Worm (Caenorhabditis elegans) whole organism, mixed stage, embryonic: Measurements from ENCODE around the gene prx-19.

ENCODE experiments used
- M03D4.4 ChIP-seq: sonication (generic microtip); optimal IDR thresholded peaks from 2 replicates; lab custom pipeline; 2017; ENCODE audit warnings: mild to moderate bottlenecking, missing genetic modification characterization, missing compliant biosample characterization
- bed-3 ChIP-seq: fragments of 200-800 bp; sonication (Bioruptor generic); optimal IDR thresholded peaks from 3 replicates; lab custom pipeline; 2018; ENCODE audit warnings: mild to moderate bottlenecking, missing genetic modification characterization, moderate library complexity, missing compliant biosample characterization
- blmp-1 ChIP-seq: fragments of 150-350 bp; optimal IDR thresholded peaks from 2 replicates; lab custom pipeline; 2014; ENCODE audit warnings: missing biosample characterization, missing genetic modification characterization
- ceh-39 ChIP-seq: fragments of 150-350 bp; optimal IDR thresholded peaks from 2 replicates; lab custom pipeline; 2014; ENCODE audit warnings: missing biosample characterization, missing genetic modification characterization
- ceh-43 ChIP-seq: fragments of 200-800 bp; sonication (Bioruptor generic); optimal IDR thresholded peaks from 2 replicates; lab custom pipeline; 2018; ENCODE audit warnings: mild to moderate bottlenecking, missing genetic modification characterization, moderate library complexity, missing compliant biosample characterization
- ceh-83 ChIP-seq: fragments of 200-800 bp; sonication (Bioruptor generic); optimal IDR thresholded peaks from 2 replicates; lab custom pipeline; 2018; ENCODE audit warnings: mild to moderate bottlenecking, missing genetic modification characterization, missing compliant biosample characterization
- ces-1 ChIP-seq: fragments of 150-350 bp; optimal IDR thresholded peaks from 2 replicates; lab custom pipeline; 2014; ENCODE audit warnings: missing biosample characterization, missing genetic modification reagents, missing genetic modification characterization
- cnd-1 ChIP-seq: fragments of 200-800 bp; sonication (Bioruptor generic); optimal IDR thresholded peaks from 2 replicates; lab custom pipeline; 2018; ENCODE audit warnings: mild to moderate bottlenecking, missing genetic modification characterization, missing compliant biosample characterization
- drap-1 ChIP-seq: fragments of 200-800 bp; sonication (Bioruptor generic); optimal IDR thresholded peaks from 3 replicates; lab custom pipeline; 2018; ENCODE audit warnings: mild to moderate bottlenecking, missing genetic modification characterization, missing compliant biosample characterization
- elt-1 ChIP-seq: sonication (generic microtip); optimal IDR thresholded peaks from 2 replicates; lab custom pipeline; 2017; ENCODE audit warnings: missing genetic modification characterization, mild to moderate bottlenecking, missing compliant biosample characterization, antibody characterized with exemption, moderate library complexity, borderline replicate concordance; ENCODE audit not compliant: insufficient read depth
- elt-3 ChIP-seq: fragments of 150-350 bp; optimal IDR thresholded peaks from 2 replicates; lab custom pipeline; 2014; ENCODE audit warnings: missing biosample characterization, missing genetic modification characterization
- flh-1 ChIP-seq: fragments of 200-800 bp; sonication (Bioruptor generic); optimal IDR thresholded peaks from 2 replicates; lab custom pipeline; 2018; ENCODE audit warnings: mild to moderate bottlenecking, missing genetic modification characterization, moderate library complexity, missing compliant biosample characterization
- ham-2 ChIP-seq: fragments of 200-800 bp; sonication (Bioruptor generic); optimal IDR thresholded peaks from 2 replicates; lab custom pipeline; 2018; ENCODE audit warnings: mild to moderate bottlenecking, missing genetic modification characterization, missing compliant biosample characterization
- hlh-1 ChIP-seq: fragments of 150-350 bp; optimal IDR thresholded peaks from 2 replicates; lab custom pipeline; 2014; ENCODE audit warnings: missing biosample characterization, missing genetic modification reagents, missing genetic modification characterization
- lin-13 ChIP-seq: fragments of 150-350 bp; optimal IDR thresholded peaks from 2 replicates; lab custom pipeline; 2014; ENCODE audit warnings: missing biosample characterization, missing genetic modification characterization
- lin-32 ChIP-seq: fragments of 200-800 bp; sonication (Bioruptor generic); optimal IDR thresholded peaks from 2 replicates; lab custom pipeline; 2018; ENCODE audit warnings: mild to moderate bottlenecking, missing genetic modification characterization, missing compliant biosample characterization
- lsy-2 ChIP-seq: fragments of 150-350 bp; optimal IDR thresholded peaks from 2 replicates; lab custom pipeline; 2014; ENCODE audit warnings: missing biosample characterization, missing genetic modification characterization
- mab-5 ChIP-seq: fragments of 150-350 bp; optimal IDR thresholded peaks from 2 replicates; lab custom pipeline; 2014; ENCODE audit warnings: missing biosample characterization, missing genetic modification characterization
- mep-1 ChIP-seq: fragments of 150-350 bp; optimal IDR thresholded peaks from 2 replicates; lab custom pipeline; 2017; ENCODE audit warnings: missing biosample characterization, missing genetic modification reagents, missing genetic modification characterization, inconsistent platforms
- mls-2 ChIP-seq: sonication (generic microtip); optimal IDR thresholded peaks from 2 replicates; lab custom pipeline; 2016; ENCODE audit warnings: mild to moderate bottlenecking, missing genetic modification characterization, moderate library complexity, missing compliant biosample characterization
- nhr-12 ChIP-seq: fragments of 150-350 bp; optimal IDR thresholded peaks from 2 replicates; lab custom pipeline; 2014; ENCODE audit warnings: missing biosample characterization, missing genetic modification characterization
- nhr-2 ChIP-seq: fragments of 150-350 bp; optimal IDR thresholded peaks from 2 replicates; lab custom pipeline; 2014; ENCODE audit warnings: missing biosample characterization, missing genetic modification characterization
- nhr-237 ChIP-seq: fragments of 150-350 bp; optimal IDR thresholded peaks from 2 replicates; lab custom pipeline; 2014; ENCODE audit warnings: missing biosample characterization, missing genetic modification characterization
- nhr-28 ChIP-seq: fragments of 150-350 bp; optimal IDR thresholded peaks from 2 replicates; lab custom pipeline; 2014; ENCODE audit warnings: missing biosample characterization, missing genetic modification characterization
- nhr-76 ChIP-seq: sonication (generic microtip); optimal IDR thresholded peaks from 2 replicates; lab custom pipeline; 2017; ENCODE audit warnings: missing biosample characterization, missing genetic modification characterization
- pha-4 ChIP-seq: fragments of 150-350 bp; optimal IDR thresholded peaks from 2 replicates; lab custom pipeline; 2018; ENCODE audit warnings: missing biosample characterization, missing genetic modification reagents, missing genetic modification characterization
- sem-2 ChIP-seq: fragments of 200-800 bp; sonication (Bioruptor generic); optimal IDR thresholded peaks from 2 replicates; lab custom pipeline; 2018; ENCODE audit warnings: mild to moderate bottlenecking, missing genetic modification characterization, missing compliant biosample characterization
- snpc-4 ChIP-seq: fragments of 150-350 bp; optimal IDR thresholded peaks from 2 replicates; lab custom pipeline; 2014; ENCODE audit warnings: missing biosample characterization, missing genetic modification characterization
- sptf-1 ChIP-seq: sonication (generic microtip); optimal IDR thresholded peaks from 2 replicates; lab custom pipeline; 2017; ENCODE audit warnings: mild to moderate bottlenecking, missing genetic modification characterization, moderate library complexity, missing compliant biosample characterization
- tbx-8 ChIP-seq: fragments of 200-800 bp; sonication (Bioruptor generic); optimal IDR thresholded peaks from 2 replicates; lab custom pipeline; 2018; ENCODE audit warnings: mild to moderate bottlenecking, missing genetic modification characterization, moderate library complexity, missing compliant biosample characterization
- unc-120 ChIP-seq: sonication (generic microtip); optimal IDR thresholded peaks from 2 replicates; lab custom pipeline; 2017; ENCODE audit warnings: missing genetic modification characterization, missing compliant biosample characterization; ENCODE audit not compliant: poor library complexity, severe bottlenecking
- unc-39 ChIP-seq: fragments of 150-350 bp; optimal IDR thresholded peaks from 2 replicates; lab custom pipeline; 2014; ENCODE audit warnings: missing biosample characterization, missing genetic modification characterization
- unc-62 ChIP-seq: fragments of 150-350 bp; optimal IDR thresholded peaks from 2 replicates; lab custom pipeline; 2014; ENCODE audit warnings: missing biosample characterization, missing genetic modification reagents, missing genetic modification characterization
- zip-8 ChIP-seq: fragments of 150-350 bp; optimal IDR thresholded peaks from 2 replicates; lab custom pipeline; 2014; ENCODE audit warnings: missing biosample characterization, missing genetic modification characterization
- ztf-11 ChIP-seq: fragments of 150-350 bp; optimal IDR thresholded peaks from 2 replicates; lab custom pipeline; 2014; ENCODE audit warnings: missing biosample characterization, missing genetic modification characterization

Gene prx-19

DNA sequence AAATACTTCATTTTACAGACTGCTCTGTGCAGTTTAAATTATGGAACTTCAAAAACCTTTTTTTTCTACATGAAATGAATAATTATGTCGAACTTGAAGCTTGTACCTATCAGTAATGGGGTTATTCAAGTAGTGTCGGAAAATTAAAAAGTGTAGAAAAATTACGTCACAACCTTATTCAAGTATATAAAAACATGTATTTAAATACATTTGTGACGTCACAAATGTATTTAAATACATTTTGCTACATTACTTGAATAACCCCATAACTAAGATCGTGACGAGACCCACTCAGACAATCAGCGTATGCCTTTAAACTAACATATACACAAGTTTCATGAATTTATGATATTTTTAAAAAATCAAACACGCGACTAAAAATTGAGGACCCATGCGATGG, 42.0 kb upstream of the prx-19 start:
- TF ChIP-seq zip-8 (tag; lab: Kevin White, UChicago) = peak; percentile 91

DNA sequence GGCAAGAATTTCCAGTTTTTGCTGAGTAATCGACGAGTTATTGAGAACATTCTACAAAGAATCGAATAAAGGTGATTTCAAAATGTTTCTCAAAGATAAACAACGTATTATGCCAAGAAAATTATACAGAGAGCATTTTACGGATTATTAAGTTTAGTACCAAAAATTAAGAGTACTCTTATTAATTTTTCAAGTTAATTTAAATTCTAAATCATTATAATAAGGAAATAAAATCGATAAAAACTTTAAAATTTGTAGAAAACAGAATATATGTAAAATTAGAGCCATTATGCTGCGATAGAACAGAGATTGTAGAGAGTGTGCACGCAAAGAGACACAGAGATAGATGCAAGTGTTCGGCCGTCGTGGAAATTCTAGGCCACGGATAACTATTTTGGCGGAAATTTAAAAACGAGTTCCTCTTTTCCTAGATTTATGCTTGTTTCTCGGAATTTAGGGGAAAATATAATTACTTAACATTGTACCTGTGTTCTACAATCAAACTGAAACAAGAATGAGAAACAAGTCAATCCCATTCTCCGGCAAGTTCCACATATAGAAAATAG, 41.5 kb upstream of the prx-19 start, which contains the start of gene F44E2.9:
F44E2.9 (minus strand) TSS at position 51 of the 566 bp plus-strand sequence.
- TF ChIP-seq sptf-1 = peak; percentile 41
- peak; percentile 5 for TF ChIP-seq hlh-1 (tag; lab: Kevin White, UChicago)
- no peak for TF ChIP-seq ceh-43 (GFP tag; lab: Kevin White, UChicago)

DNA sequence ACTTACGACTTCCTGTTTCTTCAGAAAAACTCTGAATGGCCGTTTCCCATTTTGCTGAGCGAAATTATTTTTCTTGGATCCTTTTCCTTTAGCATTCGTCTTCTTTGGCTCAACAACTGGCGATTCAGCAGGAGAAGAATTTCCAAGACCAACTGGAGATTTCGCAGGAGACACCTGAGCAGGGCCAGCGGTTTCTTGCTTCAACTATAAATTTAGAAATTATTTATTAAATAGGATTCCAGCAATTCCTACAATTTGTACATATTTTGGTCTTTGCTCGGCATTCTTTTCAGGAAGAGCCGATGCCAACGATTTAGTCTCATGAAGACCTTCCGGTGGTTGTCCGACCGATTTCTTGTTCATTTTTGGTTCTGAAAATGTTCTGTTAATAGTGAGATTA, 40.4 kb upstream of the prx-19 start, which contains the start of gene F44E2.8:
F44E2.8 (minus strand) TSS at position 371 of the 400 bp plus-strand sequence.
- no peak for TF ChIP-seq unc-62 (GFP tag; lab: Kevin White, UChicago)
- no peak for TF ChIP-seq M03D4.4 (tag; lab: Kevin White, UChicago)
- no peak for TF ChIP-seq elt-3
- no peak for TF ChIP-seq nhr-28 (tag; lab: Kevin White, UChicago)
- no peak for TF ChIP-seq mls-2 (tag; lab: Kevin White, UChicago)
- TF ChIP-seq blmp-1 (tag; lab: Kevin White, UChicago) = no peak
- no peak for TF ChIP-seq ceh-43 (GFP tag; lab: Kevin White, UChicago)
- no peak for TF ChIP-seq pha-4 (tag; lab: Kevin White, UChicago)
- TF ChIP-seq drap-1 (GFP tag; lab: Kevin White, UChicago) = no peak
- no peak for TF ChIP-seq tbx-8
- no peak for TF ChIP-seq ceh-83 (GFP tag; lab: Kevin White, UChicago)
- no peak for TF ChIP-seq nhr-12
- no peak for TF ChIP-seq sptf-1
- TF ChIP-seq, all 35 proteins: peak for 0

DNA sequence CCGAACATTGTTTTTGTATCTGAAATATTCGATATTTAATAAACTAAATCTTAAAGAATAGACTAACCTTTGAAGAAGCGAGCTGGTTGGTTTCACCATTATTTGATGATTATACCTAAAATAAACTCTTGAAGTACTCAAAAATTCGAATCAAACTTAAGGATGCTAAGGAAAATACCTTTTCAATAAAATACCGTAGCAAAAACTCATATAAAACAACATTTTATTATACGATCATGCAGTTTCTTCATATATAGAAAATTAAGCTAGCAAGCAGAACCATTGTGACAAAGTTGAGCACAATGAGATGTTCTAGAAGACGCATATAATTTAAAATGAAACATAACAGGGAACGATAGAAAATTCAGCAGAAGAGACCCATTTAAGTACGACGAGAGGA, 39.3 kb upstream of the prx-19 start, which contains the start of gene F44E2.7:
F44E2.7 (minus strand) TSS at position 101 of the 400 bp plus-strand sequence.
- TF ChIP-seq sem-2 (GFP tag; lab: Kevin White, UChicago) (no peak), nhr-12 (no peak), drap-1 (GFP tag; lab: Kevin White, UChicago) (no peak), ceh-83 (GFP tag; lab: Kevin White, UChicago) (no peak)

DNA sequence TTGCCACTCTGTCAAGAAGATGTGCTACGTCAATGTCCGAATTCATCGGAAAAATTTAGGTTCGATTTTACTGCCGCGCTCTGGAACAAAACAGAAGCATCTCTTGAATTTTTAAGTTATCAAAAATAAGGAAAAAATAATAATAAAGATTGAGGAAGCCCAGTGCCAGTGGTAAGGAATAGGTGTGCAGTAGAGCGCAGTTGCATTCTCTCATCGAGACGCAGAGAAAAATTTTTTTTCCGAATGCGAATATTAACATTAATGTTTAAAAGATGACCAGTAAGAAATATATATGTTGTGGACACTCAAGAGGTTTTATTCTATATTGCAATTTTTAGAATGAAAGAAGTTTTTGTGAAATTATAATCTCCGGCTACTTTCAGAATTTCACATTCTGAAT, 38.6 kb upstream of the prx-19 start:
- TF ChIP-seq nhr-28 (tag; lab: Kevin White, UChicago) (no peak), unc-39 (no peak), pha-4 (tag; lab: Kevin White, UChicago) (peak; percentile 8), elt-3 (no peak), snpc-4 (tag; lab: Kevin White, UChicago) (no peak), ceh-39 (tag; lab: Kevin White, UChicago) (no peak), mls-2 (tag; lab: Kevin White, UChicago) (no peak), M03D4.4 (tag; lab: Kevin White, UChicago) (no peak), ceh-83 (GFP tag; lab: Kevin White, UChicago) (no peak), ztf-11 (tag; lab: Kevin White, UChicago) (no peak), nhr-76 (no peak), mep-1 (tag; lab: Kevin White, UChicago) (peak; percentile 57), blmp-1 (tag; lab: Kevin White, UChicago) (no peak), cnd-1 (peak; percentile 15), elt-1 (no peak), ceh-43 (GFP tag; lab: Kevin White, UChicago) (no peak), tbx-8 (no peak), sptf-1 (no peak), ces-1 (GFP tag; lab: Kevin White, UChicago) (peak; percentile 24), flh-1 (GFP tag; lab: Kevin White, UChicago) (no peak), lsy-2 (tag; lab: Kevin White, UChicago) (peak; percentile 26), zip-8 (tag; lab: Kevin White, UChicago) (no peak), lin-13 (no peak), sem-2 (GFP tag; lab: Kevin White, UChicago) (no peak), lin-32 (GFP tag; lab: Kevin White, UChicago) (no peak), nhr-12 (no peak), nhr-237 (peak; percentile 40), bed-3 (GFP tag; lab: Kevin White, UChicago) (no peak), nhr-2 (tag; lab: Kevin White, UChicago) (no peak), ham-2 (GFP tag; lab: Kevin White, UChicago) (no peak), hlh-1 (tag; lab: Kevin White, UChicago) (no peak), mab-5 (tag; lab: Kevin White, UChicago) (no peak), unc-120 (tag; lab: Kevin White, UChicago) (no peak), drap-1 (GFP tag; lab: Kevin White, UChicago) (no peak), unc-62 (GFP tag; lab: Kevin White, UChicago) (no peak)
